Fruit fly (Drosophila melanogaster): ENCODE data around the gene CG3635.

Gene CG3635

dm6 chr2L:22142696-22143176 is 32.5 kb upstream of the CG3635 start:
- no peak for TF ChIP-seq CG4496 (GFP tag; IDR thresholded peaks at IDR 0.05)
- TF ChIP-seq CG10348 (GFP tag; IDR thresholded peaks at IDR 0.05) = no peak
- no peak for TF ChIP-seq CG14655 (GFP tag; optimal IDR thresholded peaks at IDR 0.05)
- no peak for TF ChIP-seq Snoo (tag; optimal IDR thresholded peaks at IDR 0.05)
- no peak for TF ChIP-seq CG32121 (GFP tag; IDR thresholded peaks at IDR 0.05)
- no peak for TF ChIP-seq gl (tag; optimal IDR thresholded peaks at IDR 0.05)
- TF ChIP-seq CG17806 (tag; optimal IDR thresholded peaks at IDR 0.05) = no peak
- no peak for TF ChIP-seq CG9948 (tag; optimal IDR thresholded peaks at IDR 0.05)
- no peak for TF ChIP-seq CG8301 (tag; optimal IDR thresholded peaks at IDR 0.05)
- TF ChIP-seq CG15710 (tag; optimal IDR thresholded peaks at IDR 0.05) = no peak
- no peak for TF ChIP-seq Pif1B (GFP tag; optimal IDR thresholded peaks at IDR 0.05)
- no peak for TF ChIP-seq CG13204 (GFP tag; optimal IDR thresholded peaks at IDR 0.05)
- no peak for TF ChIP-seq Pif1A (GFP tag; optimal IDR thresholded peaks at IDR 0.05)
- TF ChIP-seq CG34367 (tag; optimal IDR thresholded peaks at IDR 0.05) = no peak
- no peak for TF ChIP-seq Ets98B (GFP tag; IDR thresholded peaks at IDR 0.05)
- TF ChIP-seq rn (GFP tag; IDR thresholded peaks at IDR 0.05) = no peak
- no peak for TF ChIP-seq fd96Ca (GFP tag; IDR thresholded peaks at IDR 0.05)
- TF ChIP-seq D1 (tag; optimal IDR thresholded peaks at IDR 0.05) = no peak
- no peak for TF ChIP-seq EcR (GFP tag; optimal IDR thresholded peaks at IDR 0.05)

DNA sequence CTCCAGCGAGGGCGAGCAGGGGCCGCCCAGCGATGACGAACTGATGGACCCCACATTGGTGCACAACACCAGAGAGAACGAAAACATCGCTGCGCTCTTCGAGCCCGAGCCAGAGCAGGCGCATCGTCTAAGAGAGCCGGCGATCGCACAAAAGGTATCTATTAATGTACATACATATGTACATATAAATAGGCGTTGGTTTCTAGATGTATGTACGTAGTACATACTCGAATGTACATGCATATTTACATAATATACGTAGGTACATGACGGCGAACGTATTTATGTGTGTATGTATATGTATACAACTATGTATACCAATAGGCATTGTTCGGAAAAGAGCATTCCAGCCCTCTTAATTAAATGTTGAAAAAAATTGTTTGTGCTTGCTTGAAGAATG is 31.1 kb upstream of the CG3635 start:
- TF ChIP-seq Ets98B (GFP tag; IDR thresholded peaks at IDR 0.05) (peak; percentile 5; the same call in 1 of the 2 replicates), fd96Ca (GFP tag; IDR thresholded peaks at IDR 0.05) (no peak)

dm6 chr2L:22145269-22145917 is 29.8 kb upstream of the CG3635 start:
- peak; percentile 26; the same call in 1 of the 2 replicates for TF ChIP-seq CG12605 (GFP tag; IDR thresholded peaks at IDR 0.05)
- no peak for TF ChIP-seq CG13204 (GFP tag; optimal IDR thresholded peaks at IDR 0.05)

- no peak for TF ChIP-seq CG12605 (GFP tag; IDR thresholded peaks at IDR 0.05)
- TF ChIP-seq Pif1B (GFP tag; optimal IDR thresholded peaks at IDR 0.05) = no peak
- TF ChIP-seq gl (tag; optimal IDR thresholded peaks at IDR 0.05) = no peak
- no peak for TF ChIP-seq CG14655 (GFP tag; optimal IDR thresholded peaks at IDR 0.05)
- TF ChIP-seq CG10348 (GFP tag; IDR thresholded peaks at IDR 0.05) = no peak
- TF ChIP-seq CG9948 (tag; optimal IDR thresholded peaks at IDR 0.05) = no peak
- no peak for TF ChIP-seq CG17806 (tag; optimal IDR thresholded peaks at IDR 0.05)
- TF ChIP-seq CG8301 (tag; optimal IDR thresholded peaks at IDR 0.05) = no peak
- no peak for TF ChIP-seq Ets98B (GFP tag; IDR thresholded peaks at IDR 0.05)
- no peak for TF ChIP-seq fd96Ca (GFP tag; IDR thresholded peaks at IDR 0.05)
- TF ChIP-seq CG15710 (tag; optimal IDR thresholded peaks at IDR 0.05) = no peak
- TF ChIP-seq Pif1A (GFP tag; optimal IDR thresholded peaks at IDR 0.05) = no peak
- TF ChIP-seq rn (GFP tag; IDR thresholded peaks at IDR 0.05) = no peak
- no peak for TF ChIP-seq CG8159 (tag; optimal IDR thresholded peaks at IDR 0.05)
- TF ChIP-seq CG4496 (GFP tag; IDR thresholded peaks at IDR 0.05) = no peak
- TF ChIP-seq CG32121 (GFP tag; IDR thresholded peaks at IDR 0.05) = no peak
- TF ChIP-seq CG34367 (tag; optimal IDR thresholded peaks at IDR 0.05) = no peak
- TF ChIP-seq Snoo (tag; optimal IDR thresholded peaks at IDR 0.05) = no peak
These were observed 29.0 kb upstream of the CG3635 start for dm6 chr2L:22146247-22146646.

- TF ChIP-seq EcR (GFP tag; optimal IDR thresholded peaks at IDR 0.05) = peak; percentile 11
- no peak; the same call in 1 of the 2 replicates for TF ChIP-seq Ets98B (GFP tag; IDR thresholded peaks at IDR 0.05)
- TF ChIP-seq CG12605 (GFP tag; IDR thresholded peaks at IDR 0.05) = 0 out of 2 replicates have a peak, but pooled peaks have one; percentile 16
These were observed 26.5 kb upstream of the CG3635 start for dm6 chr2L:22148713-22149112.

- no peak for TF ChIP-seq Pif1A (GFP tag; optimal IDR thresholded peaks at IDR 0.05)
- no peak for TF ChIP-seq rn (GFP tag; IDR thresholded peaks at IDR 0.05)
- TF ChIP-seq Ets98B (GFP tag; IDR thresholded peaks at IDR 0.05) = no peak
- no peak for TF ChIP-seq CG14655 (GFP tag; optimal IDR thresholded peaks at IDR 0.05)
- TF ChIP-seq CG32121 (GFP tag; IDR thresholded peaks at IDR 0.05) = no peak
- TF ChIP-seq EcR (GFP tag; optimal IDR thresholded peaks at IDR 0.05) = no peak
- TF ChIP-seq CG15710 (tag; optimal IDR thresholded peaks at IDR 0.05) = no peak
- no peak for TF ChIP-seq CG8159 (tag; optimal IDR thresholded peaks at IDR 0.05)
- no peak for TF ChIP-seq CG13204 (GFP tag; optimal IDR thresholded peaks at IDR 0.05)
- no peak for TF ChIP-seq CG9948 (tag; optimal IDR thresholded peaks at IDR 0.05)
- TF ChIP-seq CG17806 (tag; optimal IDR thresholded peaks at IDR 0.05) = no peak
- TF ChIP-seq fd96Ca (GFP tag; IDR thresholded peaks at IDR 0.05) = no peak
- TF ChIP-seq CG4496 (GFP tag; IDR thresholded peaks at IDR 0.05) = no peak
- no peak for TF ChIP-seq CG34367 (tag; optimal IDR thresholded peaks at IDR 0.05)
- TF ChIP-seq Pif1B (GFP tag; optimal IDR thresholded peaks at IDR 0.05) = no peak
- TF ChIP-seq gl (tag; optimal IDR thresholded peaks at IDR 0.05) = no peak
These were observed 23.9 kb upstream of the CG3635 start, which contains the start of gene dunk for dm6 chr2L:22151323-22151722. dunk (plus strand) TSS chr2L:22151623.

DNA sequence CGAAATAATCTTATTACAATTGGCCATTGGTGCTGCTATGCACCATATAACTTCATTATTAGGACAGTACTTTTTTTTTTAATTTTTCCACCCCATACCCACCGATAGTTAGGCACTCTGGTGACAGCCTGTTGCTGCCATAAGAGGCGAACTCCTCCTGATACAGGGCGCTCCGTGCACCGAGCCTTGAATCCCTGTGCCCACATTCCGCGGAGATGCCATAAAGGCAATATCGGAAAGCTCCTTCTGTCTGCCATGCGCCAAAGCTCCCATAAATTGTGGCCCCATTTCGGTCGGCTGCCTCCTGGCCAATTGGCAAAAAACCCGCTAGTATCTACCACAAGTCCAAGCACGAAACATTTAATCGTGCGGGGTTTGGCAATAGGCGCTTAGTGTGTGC is 22.0 kb upstream of the CG3635 start:
- TF ChIP-seq EcR (GFP tag; optimal IDR thresholded peaks at IDR 0.05) (no peak), CG10348 (GFP tag; IDR thresholded peaks at IDR 0.05) (no peak), D1 (tag; optimal IDR thresholded peaks at IDR 0.05) (no peak), gl (tag; optimal IDR thresholded peaks at IDR 0.05) (no peak), CG4496 (GFP tag; IDR thresholded peaks at IDR 0.05) (no peak), CG8301 (tag; optimal IDR thresholded peaks at IDR 0.05) (no peak), rn (GFP tag; IDR thresholded peaks at IDR 0.05) (no peak), CG15710 (tag; optimal IDR thresholded peaks at IDR 0.05) (no peak), CG13204 (GFP tag; optimal IDR thresholded peaks at IDR 0.05) (no peak), Pif1B (GFP tag; optimal IDR thresholded peaks at IDR 0.05) (no peak), CG8159 (tag; optimal IDR thresholded peaks at IDR 0.05) (no peak), Pif1A (GFP tag; optimal IDR thresholded peaks at IDR 0.05) (no peak), fd96Ca (GFP tag; IDR thresholded peaks at IDR 0.05) (no peak), CG34367 (tag; optimal IDR thresholded peaks at IDR 0.05) (no peak), CG14655 (GFP tag; optimal IDR thresholded peaks at IDR 0.05) (no peak), CG17806 (tag; optimal IDR thresholded peaks at IDR 0.05) (no peak), Snoo (tag; optimal IDR thresholded peaks at IDR 0.05) (no peak), CG9948 (tag; optimal IDR thresholded peaks at IDR 0.05) (no peak)
